Fruit fly (Drosophila melanogaster): ENCODE data around the gene unc-13-4A.

Gene unc-13-4A

dm6 chr3L:7250469-7250868 is 62.2 kb downstream of the unc-13-4A start, which contains the start of gene MED4 (continued):
- TF ChIP-seq oc (tag; optimal IDR thresholded peaks at IDR 0.05) (peak; percentile 49), pzg (GFP tag; optimal IDR thresholded peaks at IDR 0.05) (peak; percentile 95), CG2120 (GFP tag; optimal IDR thresholded peaks at IDR 0.05) (peak; percentile 92), CG10209 (GFP tag; optimal IDR thresholded peaks at IDR 0.05) (peak; percentile 63), ranshi (GFP tag; IDR thresholded peaks at IDR 0.05) (peak; percentile 75), MTF-1 (GFP tag; optimal IDR thresholded peaks at IDR 0.05; ENCODE audit: borderline replicate concordance) (peak; percentile 65), CG10959 (GFP tag; IDR thresholded peaks at IDR 0.05) (no peak), Kr (GFP tag; optimal IDR thresholded peaks at IDR 0.05) (no peak), NC2α (GFP tag; optimal IDR thresholded peaks at IDR 0.05) (peak; percentile 76), cg (GFP tag; optimal IDR thresholded peaks at IDR 0.05) (no peak), amos (GFP tag; IDR thresholded peaks at IDR 0.05; ENCODE audit: partially characterized antibody) (peak; percentile 39; the same call in 1 of the 2 replicates), otp (GFP tag; IDR thresholded peaks at IDR 0.05) (peak; percentile 59; the same call in 1 of the 3 replicates), CG7556 (GFP tag; optimal IDR thresholded peaks at IDR 0.05) (peak; percentile 62), CG9727 (GFP tag; optimal IDR thresholded peaks at IDR 0.05) (peak; percentile 74), CG10565 (GFP tag; optimal IDR thresholded peaks at IDR 0.05) (no peak), Atf6 (GFP tag; IDR thresholded peaks at IDR 0.05) (peak; percentile 78), CG4404 (GFP tag; IDR thresholded peaks at IDR 0.05) (0 out of 2 replicates have a peak, but pooled peaks have one; percentile 10), CG1024 (GFP tag; IDR thresholded peaks at IDR 0.05) (peak; percentile 57; the same call in 1 of the 2 replicates), CG31441 (GFP tag; IDR thresholded peaks at IDR 0.05) (peak; percentile 60), zen (tag; optimal IDR thresholded peaks at IDR 0.05) (peak; percentile 68), onecut (GFP tag; IDR thresholded peaks at IDR 0.05) (peak; percentile 52), zfh1 (GFP tag; IDR thresholded peaks at IDR 0.05) (peak; percentile 76; the same call in 2 of the 3 replicates), CG2712 (tag; optimal IDR thresholded peaks at IDR 0.05) (peak; percentile 77), tin (GFP tag; optimal IDR thresholded peaks at IDR 0.05) (peak; percentile 84), CG1233 (GFP tag; optimal IDR thresholded peaks at IDR 0.05) (peak; percentile 51), mld (GFP tag; IDR thresholded peaks at IDR 0.05; ENCODE audit: partially characterized antibody) (no peak), zfh2 (GFP tag; optimal IDR thresholded peaks at IDR 0.05) (peak; percentile 86), Dek (tag; optimal IDR thresholded peaks at IDR 0.05) (peak; percentile 81), nau (GFP tag; optimal IDR thresholded peaks at IDR 0.05) (no peak), D (optimal IDR thresholded peaks at IDR 0.05) (no peak), D (GFP tag; optimal IDR thresholded peaks at IDR 0.05) (peak; percentile 1), CG6765 (GFP tag; optimal IDR thresholded peaks at IDR 0.05) (peak; percentile 60), CG7963 (GFP tag; IDR thresholded peaks at IDR 0.05; ENCODE audit: partially characterized antibody) (no peak), CG7372 (GFP tag; IDR thresholded peaks at IDR 0.05) (peak; percentile 36; the same call in 1 of the 2 replicates), Nf-YB (GFP tag; optimal IDR thresholded peaks at IDR 0.05) (peak; percentile 47), btn (GFP tag; optimal IDR thresholded peaks at IDR 0.05) (peak; percentile 69), CG6854 (GFP tag; optimal IDR thresholded peaks at IDR 0.05) (peak; percentile 73), CG34224 (GFP tag; IDR thresholded peaks at IDR 0.05; ENCODE audit: partially characterized antibody) (peak; percentile 18; the same call in 1 of the 3 replicates), ro (GFP tag; IDR thresholded peaks at IDR 0.05) (no peak), CG2889 (GFP tag; IDR thresholded peaks at IDR 0.05) (peak; percentile 61; the same call in 2 of the 3 replicates), CG3407 (GFP tag; optimal IDR thresholded peaks at IDR 0.05) (peak; percentile 23), Mad (GFP tag; optimal IDR thresholded peaks at IDR 0.05) (peak; percentile 62), ems (GFP tag; optimal IDR thresholded peaks at IDR 0.05) (peak; percentile 81), Lim3 (GFP tag; IDR thresholded peaks at IDR 0.05) (no peak), Doc2 (GFP tag; IDR thresholded peaks at IDR 0.05) (no peak), Scr (GFP tag; IDR thresholded peaks at IDR 0.05; ENCODE audit: partially characterized antibody) (no peak), Camta (GFP tag; optimal IDR thresholded peaks at IDR 0.05) (peak; percentile 81), CG6791 (GFP tag; IDR thresholded peaks at IDR 0.05; ENCODE audit: partially characterized antibody) (no peak), pfk (GFP tag; optimal IDR thresholded peaks at IDR 0.05) (no peak), YL-1 (GFP tag; optimal IDR thresholded peaks at IDR 0.05) (peak; percentile 68)
